Worm (Caenorhabditis elegans) whole organism, L3 larva: ENCODE data around the gene sec-6.

ENCODE experiments used
- ceh-28 ChIP-seq: fragments of 150-350 bp; optimal IDR thresholded peaks from 2 replicates; lab custom pipeline; 2014; ENCODE audit warnings: missing biosample characterization, missing genetic modification reagents, missing genetic modification characterization
- egl-27 ChIP-seq: sonication (generic microtip); optimal IDR thresholded peaks from 4 replicates; lab custom pipeline; 2017; ENCODE audit warnings: missing biosample characterization, missing genetic modification reagents, missing genetic modification characterization
- elt-1 ChIP-seq: fragments of 150-350 bp; optimal IDR thresholded peaks from 2 replicates; lab custom pipeline; 2014; ENCODE audit warnings: missing biosample characterization, missing genetic modification characterization
- elt-2 ChIP-seq: sonication (generic microtip); optimal IDR thresholded peaks from 2 replicates; lab custom pipeline; 2016; ENCODE audit warnings: missing genetic modification reagents, mild to moderate bottlenecking, missing genetic modification characterization, missing compliant biosample characterization
- fkh-10 ChIP-seq: sonication (generic microtip); optimal IDR thresholded peaks from 2 replicates; lab custom pipeline; 2017; ENCODE audit warnings: missing biosample characterization, missing genetic modification reagents, missing genetic modification characterization
- nfya-1 ChIP-seq: sonication (generic microtip); optimal IDR thresholded peaks from 2 replicates; lab custom pipeline; 2017; ENCODE audit warnings: missing genetic modification characterization, mild to moderate bottlenecking, missing compliant biosample characterization, antibody characterized with exemption, moderate library complexity; ENCODE audit not compliant: insufficient read depth
- nhr-11 ChIP-seq: fragments of 150-350 bp; optimal IDR thresholded peaks from 2 replicates; lab custom pipeline; 2014; ENCODE audit warnings: missing biosample characterization, missing genetic modification characterization
- sea-2 ChIP-seq: fragments of 150-350 bp; sonication (generic microtip); optimal IDR thresholded peaks from 4 replicates; lab custom pipeline; 2014; ENCODE audit warnings: missing biosample characterization, missing genetic modification reagents, missing genetic modification characterization
- snpc-4 ChIP-seq: fragments of 150-350 bp; optimal IDR thresholded peaks from 2 replicates; lab custom pipeline; 2014; ENCODE audit warnings: missing biosample characterization, missing genetic modification characterization
- tbx-2 ChIP-seq: sonication (generic microtip); optimal IDR thresholded peaks from 2 replicates; lab custom pipeline; 2016; ENCODE audit warnings: mild to moderate bottlenecking, missing genetic modification characterization, missing compliant biosample characterization
- ztf-11 ChIP-seq: fragments of 150-350 bp; optimal IDR thresholded peaks from 2 replicates; lab custom pipeline; 2014; ENCODE audit warnings: missing biosample characterization, missing genetic modification characterization

DNA sequence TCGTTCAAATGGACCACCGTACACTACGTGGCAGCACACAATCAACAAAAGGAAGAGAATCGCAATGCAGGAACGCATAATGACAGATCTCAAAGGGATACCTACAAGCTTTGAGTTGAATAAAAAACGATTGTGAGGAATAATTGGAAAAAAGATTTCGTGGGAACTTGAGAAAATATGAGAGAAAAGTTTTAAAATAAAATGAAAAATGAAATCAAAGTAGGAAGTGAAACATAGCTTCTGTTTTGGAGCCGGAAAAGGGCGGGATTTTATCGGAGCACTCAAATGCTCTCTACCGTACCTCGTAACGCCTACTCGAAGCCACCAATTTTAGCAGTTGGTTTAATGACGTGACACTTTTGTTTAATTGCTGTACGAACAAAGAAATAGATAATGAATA, 14.6 kb upstream of the sec-6 start, which contains the start of gene F09E5.14:
- no peak for TF ChIP-seq egl-27 (tag; lab: Kevin White, UChicago)
- no peak for TF ChIP-seq nfya-1 (tag; lab: Kevin White, UChicago)
- no peak for TF ChIP-seq sea-2 (GFP tag; lab: Kevin White, UChicago)
- TF ChIP-seq elt-2 (tag; lab: Kevin White, UChicago): no peak
- TF ChIP-seq tbx-2 (tag; lab: Kevin White, UChicago): no peak
- no peak for TF ChIP-seq ztf-11 (tag; lab: Kevin White, UChicago)
- no peak for TF ChIP-seq nhr-11 (tag; lab: Kevin White, UChicago)
- TF ChIP-seq ceh-28 (tag; lab: Kevin White, UChicago): no peak
- TF ChIP-seq elt-1 (tag; lab: Kevin White, UChicago): no peak
- TF ChIP-seq fkh-10 (GFP tag; lab: Kevin White, UChicago): no peak
- no peak for TF ChIP-seq snpc-4
